Worm (Caenorhabditis elegans): ENCODE results near the gene F53A2.1.

The F53A2.1 gene

DNA sequence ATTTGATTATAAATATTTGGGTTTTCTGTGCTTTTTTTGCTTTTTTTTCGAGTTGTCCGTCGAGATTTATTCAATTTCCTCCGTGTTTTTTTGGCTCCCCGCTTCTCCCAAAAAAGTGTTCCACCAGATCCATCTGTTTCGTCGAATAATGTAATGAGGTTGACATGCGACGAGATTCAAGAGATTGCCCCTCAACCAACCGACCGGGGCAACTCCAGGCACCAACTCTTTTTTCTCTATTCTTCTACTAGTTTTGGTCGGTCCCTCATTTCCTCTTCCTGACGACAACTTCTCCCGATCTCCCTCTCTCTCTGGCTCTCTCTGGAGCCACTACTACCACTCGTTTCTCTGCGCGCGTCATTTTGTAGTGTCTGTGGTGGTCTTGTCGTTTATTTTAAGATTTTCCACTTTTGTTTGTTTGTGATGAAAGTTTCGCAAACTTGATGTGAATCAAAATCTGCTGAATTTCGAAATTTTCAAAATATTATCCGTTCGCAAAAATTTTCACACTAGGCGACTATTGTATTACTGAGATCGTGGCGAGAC lies 23.2 kb upstream of the F53A2.1 start:
- TF ChIP-seq zfh-2 (GFP tag; conservative IDR thresholded peaks at IDR 0.05) (peak; percentile 35; the same call in 1 of the 2 replicates), cebp-1 (GFP tag; IDR thresholded peaks at IDR 0.05) (no peak), cebp-1 (tag; optimal IDR thresholded peaks at IDR 0.05) (peak; percentile 48), unc-62 (GFP tag; optimal IDR thresholded peaks at IDR 0.05) (no peak)

DNA sequence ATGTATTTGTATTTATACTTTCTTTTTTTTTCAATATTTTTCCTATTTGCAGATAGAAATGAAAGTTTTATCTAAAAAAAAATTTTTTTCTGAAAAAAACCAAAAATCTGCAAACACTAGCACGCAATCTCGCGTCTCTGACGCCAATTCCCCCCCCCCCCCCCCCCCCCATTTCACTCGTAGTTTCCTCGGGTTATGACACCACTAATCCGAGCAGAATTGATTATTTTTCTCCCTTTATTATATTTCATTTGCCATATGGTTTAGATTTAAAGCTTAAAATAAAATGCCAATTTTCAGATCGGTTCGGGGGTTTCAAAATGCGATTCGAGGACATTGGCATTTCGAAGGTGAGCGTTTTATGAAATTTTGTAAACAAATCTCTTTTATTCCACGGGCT lies 22.1 kb upstream of the F53A2.1 start, which contains the start of gene mtm-6:
TSS of gene mtm-6 (plus strand) at position 301 of the 400 bp plus-strand sequence.
- TF ChIP-seq T26A5.8 (tag; optimal IDR thresholded peaks at IDR 0.05): no peak
- peak; percentile 35; the same call in 1 of the 2 replicates for TF ChIP-seq dox-1 (GFP tag; IDR thresholded peaks at IDR 0.05)
- no peak for TF ChIP-seq cebp-1 (GFP tag; IDR thresholded peaks at IDR 0.05)
- peak; percentile 43 for TF ChIP-seq cebp-1 (tag; optimal IDR thresholded peaks at IDR 0.05)
- TF ChIP-seq let-526 (GFP tag; IDR thresholded peaks at IDR 0.05): no peak
- peak; percentile 6 for TF ChIP-seq tbp1 (GFP tag; optimal IDR thresholded peaks at IDR 0.05)
- peak; percentile 49 for TF ChIP-seq fkh-3 (tag; optimal IDR thresholded peaks at IDR 0.05)
- peak; percentile 40; the same call in 1 of the 2 replicates for TF ChIP-seq egrh-3 (GFP tag; IDR thresholded peaks at IDR 0.05)
- TF ChIP-seq sdz-38 (tag; optimal IDR thresholded peaks at IDR 0.05): no peak
- TF ChIP-seq akir-1 (GFP tag; optimal IDR thresholded peaks at IDR 0.05): no peak
- peak; percentile 43; the same call in 1 of the 2 replicates for TF ChIP-seq B0336.3 (GFP tag; IDR thresholded peaks at IDR 0.05)
- no peak for TF ChIP-seq lir-1 (GFP tag; conservative IDR thresholded peaks at IDR 0.05)
- TF ChIP-seq atf-7 (tag; optimal IDR thresholded peaks at IDR 0.05): peak; percentile 27
- peak; percentile 9 for TF ChIP-seq attf-5 (GFP tag; optimal IDR thresholded peaks at IDR 0.05)
- no peak for TF ChIP-seq ets-4 (GFP tag; optimal IDR thresholded peaks at IDR 0.05)
- TF ChIP-seq tlf-1 (GFP tag; optimal IDR thresholded peaks at IDR 0.05): peak; percentile 41
- peak; percentile 25 for TF ChIP-seq athp-1 (tag; optimal IDR thresholded peaks at IDR 0.05)

DNA sequence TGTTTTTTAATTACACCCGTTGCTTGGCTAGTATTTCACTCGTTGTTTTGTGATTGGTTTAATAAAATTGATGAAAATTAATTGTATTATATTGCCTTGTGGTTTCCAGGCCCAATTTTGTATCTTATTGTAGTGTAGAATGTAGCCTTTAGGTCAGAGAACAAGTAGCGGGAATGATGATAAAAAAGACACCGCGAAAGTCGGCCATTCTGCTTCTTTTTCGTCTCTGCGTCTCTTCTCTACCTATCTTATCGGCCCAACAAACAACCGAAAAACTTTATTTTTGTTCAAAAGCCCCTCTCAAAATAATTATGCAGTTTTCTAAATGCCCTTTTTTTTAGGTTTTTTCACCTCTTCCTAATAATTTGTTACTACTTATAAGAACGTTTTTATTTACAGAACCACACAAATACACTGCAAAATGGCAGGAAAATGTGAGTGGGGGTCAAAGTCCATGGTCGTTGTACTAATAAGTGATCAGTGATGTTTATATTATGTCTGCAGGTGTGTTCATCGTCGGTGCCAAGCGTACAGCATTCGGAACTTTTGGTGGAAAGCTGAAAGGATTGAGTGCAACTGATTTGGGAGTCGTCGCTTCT lies 20.0 kb upstream of the F53A2.1 start, which contains the start of gene acaa-2:
TSS of gene acaa-2 (plus strand) at position 400 of the 599 bp plus-strand sequence.
- TF ChIP-seq lsl-1 (GFP tag; optimal IDR thresholded peaks at IDR 0.05) (peak; percentile 24), nhr-80 (tag; optimal IDR thresholded peaks at IDR 0.05) (peak; percentile 37), efl-1 (GFP tag; optimal IDR thresholded peaks at IDR 0.05) (peak; percentile 54), cebp-2 (GFP tag; IDR thresholded peaks at IDR 0.05) (0 out of 2 replicates have a peak, but pooled peaks have one; percentile 18), tlf-1 (GFP tag; optimal IDR thresholded peaks at IDR 0.05) (no peak), rec-8 (tag; optimal IDR thresholded peaks at IDR 0.05) (no peak), lin-40 (tag; optimal IDR thresholded peaks at IDR 0.05) (peak; percentile 12), hsf-1 (GFP tag; IDR thresholded peaks at IDR 0.05) (no peak), nfya-1 (tag; optimal IDR thresholded peaks at IDR 0.05; ENCODE audit: borderline replicate concordance, insufficient read depth) (no peak), zim-3 (tag; optimal IDR thresholded peaks at IDR 0.05) (no peak), cebp-1 (GFP tag; IDR thresholded peaks at IDR 0.05) (no peak), cebp-1 (tag; optimal IDR thresholded peaks at IDR 0.05) (peak; percentile 15), madf-10 (tag; optimal IDR thresholded peaks at IDR 0.05) (no peak), madf-6 (GFP tag; IDR thresholded peaks at IDR 0.05) (peak; percentile 61; the same call in 1 of the 2 replicates), ceh-40 (GFP tag; IDR thresholded peaks at IDR 0.05) (0 out of 2 replicates have a peak, but pooled peaks have one; percentile 7), pbrm-1 (GFP tag; IDR thresholded peaks at IDR 0.05) (peak; percentile 9; the same call in 1 of the 2 replicates), snpc-4 (GFP tag; optimal IDR thresholded peaks at IDR 0.05) (no peak), snpc-4 (tag; optimal IDR thresholded peaks at IDR 0.05) (peak in 2 of 4 experiments; percentile 13 to 18), snpc-3.4 (tag; optimal IDR thresholded peaks at IDR 0.05) (peak; percentile 41), hmg-1.2 (GFP tag; IDR thresholded peaks at IDR 0.05) (peak; percentile 26; the same call in 1 of the 2 replicates), ztf-18 (tag; optimal IDR thresholded peaks at IDR 0.05) (peak; percentile 30), attf-5 (GFP tag; optimal IDR thresholded peaks at IDR 0.05) (peak; percentile 35), B0336.3 (GFP tag; IDR thresholded peaks at IDR 0.05) (no peak), F49E8.2 (tag; optimal IDR thresholded peaks at IDR 0.05; ENCODE audit: insufficient read depth) (peak; percentile 24)
